Fruit fly (Drosophila melanogaster) whole organism, embryonic: ENCODE data around the gene CG18301.

Experiments used
- Atf-2 ChIP-seq: fragments of 200-800 bp; sonication (Bioruptor generic); optimal IDR thresholded peaks from 2 replicates; lab custom pipeline; 2016; ENCODE audit warnings: missing biosample characterization, missing genetic modification characterization
- CG10321 ChIP-seq: fragments of 200-800 bp; sonication (Bioruptor generic); IDR thresholded peaks from 2 replicates; pipeline ENCODE4 v1.3.6; 2022; ENCODE audit warnings: missing biosample characterization, missing genetic modification characterization
- CG11093 ChIP-seq: fragments of 200-800 bp; sonication (Bioruptor generic); IDR thresholded peaks from 3 replicates; pipeline ENCODE4 v1.3.6; 2022; ENCODE audit warnings: missing biosample characterization, missing genetic modification characterization
- CG11696 ChIP-seq: fragments of 200-800 bp; sonication (Bioruptor generic); IDR thresholded peaks from 2 replicates; pipeline ENCODE4 v1.3.6; 2022; ENCODE audit warnings: missing biosample characterization, missing genetic modification characterization
- CG1233 ChIP-seq: fragments of 200-800 bp; sonication (Bioruptor generic); optimal IDR thresholded peaks from 4 replicates; lab custom pipeline; 2018; ENCODE audit warnings: missing biosample characterization, mild to moderate bottlenecking, missing genetic modification characterization
- CG12942 ChIP-seq: fragments of 200-800 bp; sonication (Bioruptor generic); optimal IDR thresholded peaks from 3 replicates; lab custom pipeline; 2016; ENCODE audit warnings: missing biosample characterization, missing genetic modification characterization
- CG15269 ChIP-seq: fragments of 200-800 bp; sonication (Bioruptor generic); optimal IDR thresholded peaks from 2 replicates; lab custom pipeline; 2018; ENCODE audit warnings: missing biosample characterization, mild to moderate bottlenecking, missing genetic modification characterization, moderate library complexity
- CG17802 ChIP-seq: fragments of 200-800 bp; sonication (Bioruptor generic); optimal IDR thresholded peaks from 2 replicates; lab custom pipeline; 2018; ENCODE audit warnings: missing biosample characterization, mild to moderate bottlenecking, missing genetic modification characterization, moderate library complexity
- CG2875 ChIP-seq: fragments of 200-800 bp; sonication (Bioruptor generic); optimal IDR thresholded peaks from 2 replicates; lab custom pipeline; 2017; ENCODE audit warnings: missing biosample characterization, mild to moderate bottlenecking, missing genetic modification characterization, missing genetic modification reagents
- CG31441 ChIP-seq: fragments of 200-800 bp; sonication (Bioruptor generic); IDR thresholded peaks from 2 replicates; pipeline ENCODE4 v1.3.6; 2022; ENCODE audit warnings: missing biosample characterization, missing genetic modification characterization
- CG42726 ChIP-seq: fragments of 200-800 bp; sonication (Bioruptor generic); IDR thresholded peaks from 2 replicates; pipeline ENCODE4 v1.3.6; 2022; ENCODE audit warnings: missing biosample characterization, missing genetic modification characterization; ENCODE audit not compliant: partially characterized antibody
- CG6654 ChIP-seq: fragments of 200-800 bp; sonication (Bioruptor generic); optimal IDR thresholded peaks from 2 replicates; lab custom pipeline; 2017; ENCODE audit warnings: missing biosample characterization, mild to moderate bottlenecking, missing genetic modification characterization
- CG7271 ChIP-seq: fragments of 200-800 bp; sonication (Bioruptor generic); optimal IDR thresholded peaks from 2 replicates; lab custom pipeline; 2018; ENCODE audit warnings: missing biosample characterization, mild to moderate bottlenecking, missing genetic modification characterization, moderate library complexity
- CG8290 ChIP-seq, 3 experiments: fragments of 200-800 bp; sonication (Bioruptor generic); optimal IDR thresholded peaks; 2 replicates each; lab custom pipeline; 2016 to 2019; ENCODE audit warnings: missing biosample characterization in 3 of 3, missing genetic modification characterization in 3 of 3, mild to moderate bottlenecking in 2 of 3, moderate library complexity in 1 of 3
- CG8359 ChIP-seq: fragments of 200-800 bp; sonication (Bioruptor generic); optimal IDR thresholded peaks from 2 replicates; lab custom pipeline; 2017; ENCODE audit warnings: missing biosample characterization, mild to moderate bottlenecking, missing genetic modification characterization, borderline replicate concordance
- CG8924 ChIP-seq: fragments of 200-800 bp; optimal IDR thresholded peaks from 3 replicates; lab custom pipeline; 2019; ENCODE audit warnings: missing biosample characterization, mild to moderate bottlenecking, missing genetic modification characterization, moderate library complexity
- CG9797 ChIP-seq: fragments of 200-800 bp; sonication (Bioruptor generic); optimal IDR thresholded peaks from 3 replicates; lab custom pipeline; 2018; ENCODE audit warnings: missing biosample characterization, mild to moderate bottlenecking, missing genetic modification characterization
- CrebB ChIP-seq: fragments of 200-800 bp; sonication (Bioruptor generic); optimal IDR thresholded peaks from 3 replicates; lab custom pipeline; 2018; ENCODE audit warnings: missing biosample characterization, mild to moderate bottlenecking, missing genetic modification characterization
- Dbx ChIP-seq: fragments of 200-800 bp; sonication (Bioruptor generic); IDR thresholded peaks from 3 replicates; pipeline ENCODE4 v1.3.6; 2022; ENCODE audit warnings: missing biosample characterization, missing genetic modification characterization
- Dll ChIP-seq: fragments of 200-800 bp; sonication (Bioruptor generic); IDR thresholded peaks from 4 replicates; pipeline ENCODE4 v1.3.6; 2022; ENCODE audit warnings: missing biosample characterization, missing genetic modification characterization; ENCODE audit not compliant: partially characterized antibody
- HmgD ChIP-seq: fragments of 200-800 bp; sonication (Bioruptor generic); optimal IDR thresholded peaks from 3 replicates; lab custom pipeline; 2016; ENCODE audit warnings: missing biosample characterization, missing genetic modification characterization
- MBD-R2 ChIP-seq: fragments of 200-800 bp; sonication (Bioruptor generic); IDR thresholded peaks from 2 replicates; pipeline ENCODE4 v1.3.6; 2022; ENCODE audit warnings: missing biosample characterization, missing genetic modification characterization
- Med ChIP-seq: fragments of 200-800 bp; sonication (Bioruptor generic); peaks from one replicate; lab custom pipeline; 2016; ENCODE audit warnings: missing biosample characterization, missing genetic modification characterization, mild to moderate bottlenecking, inconsistent platforms, moderate library complexity
- Meics ChIP-seq: fragments of 200-800 bp; sonication (Bioruptor generic); optimal IDR thresholded peaks from 2 replicates; lab custom pipeline; 2017; ENCODE audit warnings: missing biosample characterization, mild to moderate bottlenecking, missing genetic modification characterization
- Nf-YB ChIP-seq: fragments of 200-800 bp; sonication (Bioruptor generic); optimal IDR thresholded peaks from 3 replicates; lab custom pipeline; 2019; ENCODE audit warnings: missing biosample characterization, mild to moderate bottlenecking, missing genetic modification characterization, moderate library complexity
- Six4 ChIP-seq: fragments of 200-800 bp; sonication (Bioruptor generic); optimal IDR thresholded peaks from 2 replicates; lab custom pipeline; 2016; ENCODE audit warnings: missing biosample characterization, missing genetic modification characterization
- Usf ChIP-seq: fragments of 200-800 bp; sonication (Bioruptor generic); optimal IDR thresholded peaks from 2 replicates; lab custom pipeline; 2017; ENCODE audit warnings: missing genotype, missing biosample characterization, missing genetic modification characterization
- ab ChIP-seq: fragments of 200-800 bp; sonication (Bioruptor generic); optimal IDR thresholded peaks from 2 replicates; lab custom pipeline; 2016; ENCODE audit warnings: missing biosample characterization, missing genetic modification characterization
- cato ChIP-seq: fragments of 200-800 bp; sonication (Bioruptor generic); optimal IDR thresholded peaks from 2 replicates; lab custom pipeline; 2016; ENCODE audit warnings: missing biosample characterization, missing genetic modification characterization, borderline replicate concordance
- chif ChIP-seq, 2 experiments: fragments of 200-800 bp; sonication (Bioruptor generic); optimal IDR thresholded peaks; 3 replicates each; lab custom pipeline; 2016; ENCODE audit warnings: missing biosample characterization in 2 of 2, missing genetic modification characterization in 2 of 2
- crc ChIP-seq: fragments of 200-800 bp; sonication (Bioruptor generic); optimal IDR thresholded peaks from 2 replicates; lab custom pipeline; 2016; ENCODE audit warnings: missing biosample characterization, missing genetic modification characterization
- da ChIP-seq: fragments of 200-800 bp; sonication (Bioruptor generic); optimal IDR thresholded peaks from 2 replicates; lab custom pipeline; 2016; ENCODE audit warnings: missing biosample characterization, missing genetic modification characterization
- gcm ChIP-seq: fragments of 200-800 bp; sonication (Bioruptor generic); optimal IDR thresholded peaks from 2 replicates; lab custom pipeline; 2019; ENCODE audit warnings: missing biosample characterization, mild to moderate bottlenecking, missing genetic modification characterization, moderate library complexity
- gcm2 ChIP-seq: fragments of 200-800 bp; sonication (Bioruptor generic); optimal IDR thresholded peaks from 2 replicates; lab custom pipeline; 2016; ENCODE audit warnings: missing biosample characterization, missing genetic modification characterization
- gsb-n ChIP-seq: fragments of 200-800 bp; sonication (Bioruptor generic); optimal IDR thresholded peaks from 3 replicates; lab custom pipeline; 2018; ENCODE audit warnings: missing biosample characterization, mild to moderate bottlenecking, missing genetic modification characterization
- gt ChIP-seq: fragments of 200-800 bp; sonication (Bioruptor generic); IDR thresholded peaks from 2 replicates; pipeline ENCODE4 v1.3.6; 2022; ENCODE audit warnings: missing biosample characterization, missing genetic modification characterization
- kah ChIP-seq: fragments of 200-800 bp; sonication (Bioruptor generic); optimal IDR thresholded peaks from 2 replicates; lab custom pipeline; 2018; ENCODE audit warnings: missing biosample characterization, mild to moderate bottlenecking, missing genetic modification characterization
- nom ChIP-seq: fragments of 200-800 bp; sonication (Bioruptor generic); optimal IDR thresholded peaks from 2 replicates; lab custom pipeline; 2017; ENCODE audit warnings: missing biosample characterization, missing genetic modification characterization, mild to moderate bottlenecking, moderate library complexity, missing genetic modification reagents
- otp ChIP-seq: fragments of 200-800 bp; sonication (Bioruptor generic); IDR thresholded peaks from 3 replicates; pipeline ENCODE4, ENCODE4 v1.3.6; 2022; ENCODE audit warnings: missing biosample characterization, missing genetic modification characterization
- phol ChIP-seq: fragments of 200-800 bp; sonication (Bioruptor generic); optimal IDR thresholded peaks from 3 replicates; lab custom pipeline; 2018; ENCODE audit warnings: missing biosample characterization, mild to moderate bottlenecking, missing genetic modification characterization, moderate library complexity
- pita ChIP-seq: fragments of 200-800 bp; sonication (Bioruptor generic); optimal IDR thresholded peaks from 2 replicates; lab custom pipeline; 2017; ENCODE audit warnings: missing biosample characterization, mild to moderate bottlenecking, missing genetic modification characterization
- pum ChIP-seq: fragments of 200-800 bp; sonication (Bioruptor generic); optimal IDR thresholded peaks from 2 replicates; lab custom pipeline; 2016; ENCODE audit warnings: missing biosample characterization, missing genetic modification characterization
- sna ChIP-seq: fragments of 200-800 bp; sonication (Bioruptor generic); IDR thresholded peaks from 2 replicates; pipeline ENCODE4 v1.3.6; 2022; ENCODE audit warnings: missing biosample characterization, missing genetic modification characterization; ENCODE audit not compliant: partially characterized antibody
- tap ChIP-seq: fragments of 200-800 bp; optimal IDR thresholded peaks from 3 replicates; lab custom pipeline; 2019; ENCODE audit warnings: missing biosample characterization, mild to moderate bottlenecking, missing genetic modification characterization, moderate library complexity
- tin ChIP-seq: fragments of 200-800 bp; sonication (Bioruptor generic); optimal IDR thresholded peaks from 3 replicates; lab custom pipeline; 2016; ENCODE audit warnings: missing biosample characterization, missing genetic modification characterization
- tio ChIP-seq: fragments of 200-800 bp; sonication (Bioruptor generic); optimal IDR thresholded peaks from 2 replicates; lab custom pipeline; 2017; ENCODE audit warnings: missing biosample characterization, missing genetic modification characterization, inconsistent platforms
- twi ChIP-seq: fragments of 200-800 bp; optimal IDR thresholded peaks from 2 replicates; lab custom pipeline; 2019; ENCODE audit warnings: missing biosample characterization, mild to moderate bottlenecking, missing genetic modification characterization, moderate library complexity
- vfl ChIP-seq: fragments of 200-800 bp; sonication (Bioruptor generic); optimal IDR thresholded peaks from 2 replicates; lab custom pipeline; 2016; ENCODE audit warnings: missing biosample characterization, missing genetic modification characterization
- wek ChIP-seq: fragments of 200-800 bp; sonication (Bioruptor generic); optimal IDR thresholded peaks from 3 replicates; lab custom pipeline; 2018; ENCODE audit warnings: missing biosample characterization, mild to moderate bottlenecking, missing genetic modification characterization, moderate library complexity

The CG18301 gene

DNA sequence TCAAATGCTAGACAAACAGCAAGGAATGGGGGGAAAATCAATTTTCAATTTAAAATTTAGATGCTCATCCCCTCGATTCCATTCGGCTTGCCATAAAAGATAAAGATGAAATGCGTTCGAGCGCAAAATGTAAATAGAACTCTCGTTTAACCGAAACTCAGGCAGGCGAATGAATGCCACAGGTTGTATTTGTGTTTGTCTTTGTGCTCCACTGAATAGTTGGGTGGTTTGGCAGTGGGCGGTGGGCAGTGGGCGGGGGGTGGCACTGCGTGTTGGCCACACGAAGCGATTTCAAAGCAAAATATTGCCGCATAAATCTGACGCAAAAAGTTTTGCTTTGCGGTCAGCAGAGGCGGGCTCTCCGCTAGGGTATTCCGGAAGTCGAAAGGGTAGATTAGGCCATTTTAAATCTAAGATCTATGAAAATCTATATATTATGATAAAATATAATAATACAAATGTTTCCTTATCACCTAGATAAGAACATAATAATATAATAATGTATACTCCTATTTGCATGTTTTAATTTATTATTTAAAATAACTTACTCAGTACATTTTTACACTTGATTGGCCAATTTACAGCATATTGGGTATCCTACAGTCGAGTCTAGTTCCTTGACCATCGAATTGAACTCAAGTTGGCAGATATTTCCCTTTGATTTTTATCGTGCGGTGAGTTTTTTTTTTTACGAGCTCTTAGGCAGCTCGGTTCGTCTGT is 9.3 kb upstream of the CG18301 start (continued):
- TF ChIP-seq Six4 (no peak), gsb-n (peak; percentile 13), HmgD (no peak), Med (GFP tag; lab: Kevin White, UChicago) (no peak), CG11696 (GFP tag; lab: Robert Waterston, UW) (no peak), CG31441 (peak; percentile 50; the same call in 1 of the 2 replicates), da (GFP tag; lab: Kevin White, UChicago) (no peak), Meics (GFP tag; lab: Kevin White, UChicago) (peak; percentile 78), tio (GFP tag; lab: Kevin White, UChicago) (peak; percentile 67), gcm (GFP tag; lab: Kevin White, UChicago) (peak; percentile 19), chif (GFP tag; optimal IDR thresholded peaks at IDR 0.05; lab: Kevin White, UChicago) (no peak), sna (GFP tag; lab: Robert Waterston, UW) (no peak), wek (GFP tag; lab: Kevin White, UChicago) (no peak), CG9797 (GFP tag; lab: Kevin White, UChicago) (no peak), pita (GFP tag; lab: Kevin White, UChicago) (no peak), phol (tag; lab: Kevin White, UChicago) (peak; percentile 75), nom (GFP tag; lab: Kevin White, UChicago) (no peak), CG17802 (tag; lab: Kevin White, UChicago) (no peak), CG8290 (GFP tag; optimal IDR thresholded peaks at IDR 0.05; lab: Kevin White, UChicago) (no peak), CG8290 (tag; optimal IDR thresholded peaks at IDR 0.05; lab: Kevin White, UChicago) (peak in 1 of 2 experiments; percentile 21), CG11093 (GFP tag; lab: Robert Waterston, UW) (peak; percentile 68; the same call in 1 of the 3 replicates), tap (peak; percentile 19), twi (tag; lab: Kevin White, UChicago) (no peak), crc (GFP tag; lab: Kevin White, UChicago) (no peak), pum (GFP tag; lab: Kevin White, UChicago) (no peak), cato (GFP tag; lab: Kevin White, UChicago) (peak; percentile 24), vfl (no peak), Usf (GFP tag; lab: Kevin White, UChicago) (no peak), gt (no peak), CG10321 (GFP tag; lab: Robert Waterston, UW) (no peak), CG15269 (tag; lab: Kevin White, UChicago) (peak; percentile 76), CG7271 (tag; lab: Kevin White, UChicago) (no peak), gcm2 (GFP tag; lab: Kevin White, UChicago) (no peak), CG8924 (peak; percentile 64), CG42726 (no peak), Dbx (GFP tag; lab: Robert Waterston, UW) (0 out of 3 replicates have a peak, but pooled peaks have one; percentile 43), CG1233 (GFP tag; lab: Kevin White, UChicago) (peak; percentile 55), Nf-YB (GFP tag; lab: Kevin White, UChicago) (no peak), Atf-2 (GFP tag; lab: Kevin White, UChicago) (no peak), CG2875 (GFP tag; lab: Kevin White, UChicago) (peak; percentile 9), otp (GFP tag; lab: Robert Waterston, UW) (no peak), CG8359 (GFP tag; lab: Kevin White, UChicago) (no peak), Dll (GFP tag; lab: Robert Waterston, UW) (no peak), ab (no peak), CG6654 (GFP tag; lab: Kevin White, UChicago) (no peak), CrebB (no peak), MBD-R2 (GFP tag; lab: Robert Waterston, UW) (no peak), kah (GFP tag; lab: Kevin White, UChicago) (no peak), tin (GFP tag; lab: Kevin White, UChicago) (peak; percentile 22), CG12942 (GFP tag; lab: Kevin White, UChicago) (peak; percentile 17)
